Worm (Caenorhabditis elegans) whole organism, L4/young adult: Measurements from ENCODE around the gene fbxb-115.

Experiments used
- W03F9.2 ChIP-seq: fragments of 150-350 bp; optimal IDR thresholded peaks from 2 replicates; lab custom pipeline; 2014; ENCODE audit warnings: missing biosample characterization, missing genetic modification characterization
- dao-5 ChIP-seq: sonication (generic microtip); optimal IDR thresholded peaks from 2 replicates; lab custom pipeline; 2016; ENCODE audit warnings: missing genotype, missing genetic modification characterization, moderate library complexity, missing compliant biosample characterization
- him-1 ChIP-seq: sonication (generic microtip); optimal IDR thresholded peaks from 2 replicates; lab custom pipeline; 2016; ENCODE audit warnings: missing genotype, missing genetic modification reagents, missing genetic modification characterization, missing compliant biosample characterization

DNA sequence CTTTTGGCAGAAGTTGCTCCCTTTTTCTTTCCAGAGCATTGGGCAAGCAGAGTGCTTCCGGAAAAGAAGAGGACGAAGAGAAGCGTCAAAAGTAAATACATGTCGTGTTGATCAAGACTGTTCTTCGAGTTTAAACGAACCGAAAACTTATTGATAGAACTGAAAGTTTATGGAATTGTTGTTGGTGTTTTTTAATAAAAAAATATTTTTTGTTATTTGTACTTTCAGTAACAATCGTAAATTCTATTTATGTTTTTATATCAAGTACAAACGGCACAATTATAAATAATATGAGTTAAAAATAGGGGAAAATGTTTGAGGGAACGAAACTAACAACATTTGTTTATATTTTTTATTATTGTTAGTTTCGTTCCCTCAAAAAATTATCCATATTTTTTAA lies 17.6 kb upstream of the fbxb-115 start, which contains the start of gene F21D9.3:
- TF ChIP-seq dao-5 (tag; lab: Kevin White, UChicago) (no peak), W03F9.2 (tag; lab: Kevin White, UChicago) (no peak), him-1 (no peak)
